Fruit fly (Drosophila melanogaster) whole organism, pupa: ENCODE results near the gene amd.

ENCODE experiments used
- CG12605 ChIP-seq: fragments of 200-800 bp; sonication (Bioruptor generic); IDR thresholded peaks from 2 replicates; pipeline ENCODE4 v1.3.6; 2022; ENCODE audit warnings: missing biosample characterization, missing genetic modification characterization
- CG14655 ChIP-seq: fragments of 200-800 bp; sonication (Bioruptor generic); optimal IDR thresholded peaks from 3 replicates; lab custom pipeline; 2017; ENCODE audit warnings: mild to moderate bottlenecking, missing biosample characterization, missing genetic modification reagents, missing genetic modification characterization

DNA sequence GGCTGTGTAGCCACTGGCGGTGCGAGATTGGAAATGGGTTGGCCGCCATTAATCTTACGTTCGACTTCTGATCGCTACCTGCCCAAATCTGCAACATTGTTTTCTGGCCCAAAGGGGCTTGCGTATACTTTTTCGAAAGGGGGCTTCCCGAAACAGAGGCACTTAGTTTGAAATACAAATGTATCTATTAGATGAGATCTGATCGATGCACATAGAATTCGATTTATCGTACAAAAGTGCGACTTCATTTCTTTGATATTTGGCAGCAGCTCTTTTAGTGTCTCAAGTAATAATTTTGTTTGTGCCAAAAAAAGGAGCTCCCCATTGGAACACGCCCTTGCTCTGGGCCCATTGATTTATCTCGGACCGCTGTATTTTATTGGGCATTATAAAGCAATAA, 38.2 kb upstream of the amd start:
- TF ChIP-seq CG12605 (GFP tag; lab: Robert Waterston, UW) (no peak), CG14655 (no peak)
